Worm (Caenorhabditis elegans) whole organism, L4 larva: ENCODE data around the gene sam-4.

ENCODE experiments used
- F10B5.3 ChIP-seq: sonication (generic microtip); optimal IDR thresholded peaks from 2 replicates; lab custom pipeline; 2016; ENCODE audit warnings: mild to moderate bottlenecking, missing genetic modification characterization, missing compliant biosample characterization
- F49E8.2 ChIP-seq: sonication (generic microtip); optimal IDR thresholded peaks from 2 replicates; lab custom pipeline; 2016; ENCODE audit warnings: missing compliant biosample characterization, mild to moderate bottlenecking, missing genetic modification characterization, borderline replicate concordance
- ama-1 ChIP-seq: fragments of 150-350 bp; optimal IDR thresholded peaks from 2 replicates; lab custom pipeline; 2014; ENCODE audit warnings: inconsistent platforms, mixed read lengths
- ceh-82 ChIP-seq: sonication (generic microtip); optimal IDR thresholded peaks from 2 replicates; lab custom pipeline; 2017; ENCODE audit warnings: missing biosample characterization, missing genetic modification characterization
- daf-19 ChIP-seq: fragments of 200-800 bp; sonication (Bioruptor generic); conservative IDR thresholded peaks from 2 replicates; pipeline ENCODE4 v1.3.6; 2022; ENCODE audit warnings: missing genetic modification characterization, missing compliant biosample characterization
- dpl-1 ChIP-seq: fragments of 150-350 bp; optimal IDR thresholded peaks from 2 replicates; lab custom pipeline; 2014; ENCODE audit warnings: missing biosample characterization, missing genetic modification reagents, missing genetic modification characterization
- gei-8 ChIP-seq: fragments of 200-800 bp; sonication (Bioruptor generic); optimal IDR thresholded peaks from 2 replicates; lab custom pipeline; 2018; ENCODE audit warnings: mild to moderate bottlenecking, missing genetic modification characterization, missing compliant biosample characterization
- lsy-2 ChIP-seq, 2 experiments: fragments of 150-350 bp in 1 of 2; sonication (generic microtip) in 1 of 2; optimal IDR thresholded peaks; 2 replicates each; lab custom pipeline; 2014 to 2017; ENCODE audit warnings: missing biosample characterization in 2 of 2, missing genetic modification characterization in 2 of 2
- madf-9 ChIP-seq: fragments of 200-800 bp; sonication (Bioruptor generic); conservative IDR thresholded peaks from 2 replicates; pipeline ENCODE4 v1.3.6; 2022; ENCODE audit warnings: missing genetic modification reagents, missing genetic modification characterization, missing compliant biosample characterization
- mes-2 ChIP-seq: sonication (generic microtip); optimal IDR thresholded peaks from 2 replicates; lab custom pipeline; 2016; ENCODE audit warnings: missing genotype, mild to moderate bottlenecking, missing genetic modification characterization, missing compliant biosample characterization; ENCODE audit not compliant: poor library complexity, severe bottlenecking
- nhr-28 ChIP-seq: fragments of 150-350 bp; optimal IDR thresholded peaks from 2 replicates; lab custom pipeline; 2014; ENCODE audit warnings: missing biosample characterization, missing genetic modification characterization
- nhr-77 ChIP-seq: fragments of 150-350 bp; optimal IDR thresholded peaks from 2 replicates; lab custom pipeline; 2014; ENCODE audit warnings: missing biosample characterization, missing genetic modification characterization
- pha-4 ChIP-seq, 2 experiments: fragments of 150-350 bp in 1 of 2; fragments of 200-800 bp in 1 of 2; sonication (Bioruptor generic) in 1 of 2; IDR thresholded peaks in 1 of 2; optimal IDR thresholded peaks in 1 of 2; 2 replicates each; pipeline versions ENCODE4 v1.3.6 to Lab custom; 2014 to 2022; ENCODE audit warnings: missing genetic modification characterization in 2 of 2, missing genetic modification reagents in 2 of 2, missing biosample characterization in 1 of 2, missing compliant biosample characterization in 1 of 2
- spr-1 ChIP-seq: sonication (generic microtip); optimal IDR thresholded peaks from 2 replicates; lab custom pipeline; 2016; ENCODE audit warnings: mild to moderate bottlenecking, missing genetic modification characterization, missing compliant biosample characterization

DNA sequence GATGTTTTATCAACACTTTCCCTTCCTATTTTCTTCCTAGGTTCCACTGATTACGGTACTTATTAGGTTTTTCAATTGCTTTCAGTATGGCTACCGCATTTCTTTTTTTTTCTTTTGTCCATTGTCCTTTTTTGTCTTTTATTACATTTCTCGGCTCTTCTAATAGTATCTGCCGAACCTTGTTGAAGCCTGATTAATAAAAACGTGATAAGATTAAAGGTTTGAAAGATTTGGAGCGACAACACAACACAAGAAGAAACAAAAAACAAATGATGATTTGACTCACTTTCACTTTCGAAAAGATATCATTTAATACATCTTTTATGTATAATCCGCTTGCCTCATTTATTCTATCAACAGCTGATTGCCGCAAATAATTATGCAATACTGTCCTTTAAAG is 15.9 kb upstream of the sam-4 start, which contains the start of gene C25H3.15:
- TF ChIP-seq nhr-77 (no peak), F10B5.3 (no peak), dpl-1 (GFP tag; lab: Kevin White, UChicago) (no peak), nhr-28 (tag; lab: Kevin White, UChicago) (no peak), daf-19 (GFP tag; lab: Robert Waterston, UW) (no peak), gei-8 (GFP tag; lab: Kevin White, UChicago) (no peak), pha-4 (GFP tag; IDR thresholded peaks at IDR 0.05; lab: Robert Waterston, UW) (no peak), pha-4 (tag; optimal IDR thresholded peaks at IDR 0.05; lab: Kevin White, UChicago) (no peak), lsy-2 (tag; optimal IDR thresholded peaks at IDR 0.05; lab: Kevin White, UChicago) (no peak), spr-1 (tag; lab: Kevin White, UChicago) (no peak), F49E8.2 (tag; lab: Kevin White, UChicago) (no peak), madf-9 (GFP tag; lab: Robert Waterston, UW) (no peak), ceh-82 (tag; lab: Kevin White, UChicago) (no peak), mes-2 (tag; lab: Kevin White, UChicago) (no peak), ama-1 (no peak)
